Fruit fly (Drosophila melanogaster): ENCODE measurements around the gene CG5003.

CG5003 gene

dm6 chr3R:27916355-27917019, at the start of gene CG5003, which contains the start of gene mRpS22:
TSS of gene CG5003 (minus strand) at chr3R:27916516.
TSS of gene mRpS22 (plus strand) at chr3R:27916908.
- TF ChIP-seq topi (GFP tag; optimal IDR thresholded peaks at IDR 0.05) = peak; percentile 59
- 0 out of 3 replicates have a peak, but pooled peaks have one; percentile 37 for TF ChIP-seq CG6163 (GFP tag; IDR thresholded peaks at IDR 0.05)
- TF ChIP-seq Eip75B (GFP tag; optimal IDR thresholded peaks at IDR 0.05) = peak; percentile 48
- TF ChIP-seq CG1621 (tag; optimal IDR thresholded peaks at IDR 0.05) = no peak
- TF ChIP-seq CG10669 (GFP tag; optimal IDR thresholded peaks at IDR 0.05) = peak; percentile 32
- no peak for TF ChIP-seq fd59A (GFP tag; optimal IDR thresholded peaks at IDR 0.05)
- TF ChIP-seq Ets21C (GFP tag; optimal IDR thresholded peaks at IDR 0.05) = peak; percentile 54
- TF ChIP-seq svp (GFP tag) = peak; percentile 64
- peak; percentile 61 for TF ChIP-seq CG3032 (tag; optimal IDR thresholded peaks at IDR 0.05)
- TF ChIP-seq Eip78C (GFP tag) = peak; percentile 81
- TF ChIP-seq CG31627 (GFP tag; optimal IDR thresholded peaks at IDR 0.05) = peak; percentile 65
- no peak for TF ChIP-seq CG9139 (GFP tag; optimal IDR thresholded peaks at IDR 0.05)
- no peak for TF ChIP-seq Hr38 (GFP tag; optimal IDR thresholded peaks at IDR 0.05)
- no peak for TF ChIP-seq CG16779 (tag; optimal IDR thresholded peaks at IDR 0.05)
- no peak for TF ChIP-seq CG6854 (GFP tag; optimal IDR thresholded peaks at IDR 0.05)
- no peak for TF ChIP-seq Blimp-1 (GFP tag; optimal IDR thresholded peaks at IDR 0.05)
- TF ChIP-seq net (GFP tag; optimal IDR thresholded peaks at IDR 0.05) = peak; percentile 39
- TF ChIP-seq fd85E (GFP tag; optimal IDR thresholded peaks at IDR 0.05) = no peak
- no peak for TF ChIP-seq CG15336 (GFP tag; IDR thresholded peaks at IDR 0.05)
- TF ChIP-seq ss (GFP tag; optimal IDR thresholded peaks at IDR 0.05) = peak in 1 of 2 experiments; percentile 52
- no peak for TF ChIP-seq CG8632 (GFP tag; optimal IDR thresholded peaks at IDR 0.05)
- TF ChIP-seq CG7368 (GFP tag; optimal IDR thresholded peaks at IDR 0.05) = peak; percentile 33
- TF ChIP-seq CG6276 (GFP tag; optimal IDR thresholded peaks at IDR 0.05) = no peak
- peak; percentile 46 for TF ChIP-seq Sox102F (GFP tag; optimal IDR thresholded peaks at IDR 0.05)
- TF ChIP-seq CG11902 (GFP tag; optimal IDR thresholded peaks at IDR 0.05) = peak; percentile 52
- peak; percentile 29 for TF ChIP-seq CG6792 (GFP tag; optimal IDR thresholded peaks at IDR 0.05)
- TF ChIP-seq CG34406 (GFP tag; optimal IDR thresholded peaks at IDR 0.05) = peak; percentile 53
- TF ChIP-seq acj6 (GFP tag; optimal IDR thresholded peaks at IDR 0.05) = peak; percentile 58
- TF ChIP-seq lz (GFP tag; optimal IDR thresholded peaks at IDR 0.05) = peak; percentile 59
- peak; percentile 31; the same call in 1 of the 2 replicates for TF ChIP-seq Gug (GFP tag; IDR thresholded peaks at IDR 0.05)
- peak; percentile 11 for TF ChIP-seq Lpt (GFP tag; optimal IDR thresholded peaks at IDR 0.05)
- peak; percentile 56 for TF ChIP-seq CG11762 (GFP tag; optimal IDR thresholded peaks at IDR 0.05; ENCODE audit: insufficient read depth)
- TF ChIP-seq CG10631 (GFP tag; optimal IDR thresholded peaks at IDR 0.05) = peak; percentile 79
- TF ChIP-seq spab (GFP tag; optimal IDR thresholded peaks at IDR 0.05) = no peak
- TF ChIP-seq CG3919 (GFP tag; optimal IDR thresholded peaks at IDR 0.05) = peak; percentile 66
- no peak for TF ChIP-seq dac (GFP tag; optimal IDR thresholded peaks at IDR 0.05)
- TF ChIP-seq CG8319 (GFP tag; optimal IDR thresholded peaks at IDR 0.05) = peak; percentile 12
- TF ChIP-seq achi (GFP tag; optimal IDR thresholded peaks at IDR 0.05) = peak; percentile 57
- TF ChIP-seq CG32006 (GFP tag; optimal IDR thresholded peaks at IDR 0.05) = peak; percentile 66
- peak; percentile 12 for TF ChIP-seq Ets96B (tag; optimal IDR thresholded peaks at IDR 0.05)
- peak; percentile 74 for TF ChIP-seq esn (GFP tag; optimal IDR thresholded peaks at IDR 0.05)
- no peak for TF ChIP-seq vri (GFP tag; optimal IDR thresholded peaks at IDR 0.05)
- peak; percentile 67 for TF ChIP-seq Hr4 (GFP tag; optimal IDR thresholded peaks at IDR 0.05)
- peak; percentile 44 for TF ChIP-seq CG6808 (GFP tag; optimal IDR thresholded peaks at IDR 0.05)
- peak; percentile 68 for TF ChIP-seq OdsH (GFP tag; optimal IDR thresholded peaks at IDR 0.05)
- TF ChIP-seq Sox15 (GFP tag; optimal IDR thresholded peaks at IDR 0.05) = peak; percentile 45
- 0 out of 3 replicates have a peak, but pooled peaks have one; percentile 50 for TF ChIP-seq eg (GFP tag; IDR thresholded peaks at IDR 0.05)
- TF ChIP-seq CG11294 (GFP tag; IDR thresholded peaks at IDR 0.05) = no peak; the same call in 1 of the 2 replicates
- TF ChIP-seq dsx (GFP tag; optimal IDR thresholded peaks at IDR 0.05; ENCODE audit: poor library complexity, severe bottlenecking) = no peak
- peak; percentile 56 for TF ChIP-seq Smox (GFP tag; optimal IDR thresholded peaks at IDR 0.05)
- TF ChIP-seq pdm3 (GFP tag; optimal IDR thresholded peaks at IDR 0.05) = peak; percentile 56

Measured in whole organism, prepupa.